Worm (Caenorhabditis elegans) whole organism, late embryonic: ENCODE results near the gene Y57E12AL.2.

Experiments
- C38D4.7 ChIP-seq: fragments of 200-800 bp; sonication (Bioruptor generic); optimal IDR thresholded peaks from 2 replicates; lab custom pipeline; 2018; ENCODE audit warnings: mild to moderate bottlenecking, missing genetic modification characterization, moderate library complexity, missing compliant biosample characterization
- F13H6.1 ChIP-seq: sonication (generic microtip); optimal IDR thresholded peaks from 2 replicates; lab custom pipeline; 2016; ENCODE audit warnings: missing genetic modification characterization, missing compliant biosample characterization
- K02D7.2 ChIP-seq: sonication (generic microtip); optimal IDR thresholded peaks from 2 replicates; lab custom pipeline; 2017; ENCODE audit warnings: mild to moderate bottlenecking, missing genetic modification characterization, missing compliant biosample characterization
- K09A11.1 ChIP-seq: sonication (generic microtip); optimal IDR thresholded peaks from 2 replicates; lab custom pipeline; 2017; ENCODE audit warnings: antibody characterized with exemption, mild to moderate bottlenecking, missing genetic modification characterization, missing compliant biosample characterization; ENCODE audit not compliant: insufficient read depth
- Y22D7AL.16 ChIP-seq: sonication (generic microtip); optimal IDR thresholded peaks from 2 replicates; lab custom pipeline; 2016; ENCODE audit warnings: missing genetic modification characterization, missing compliant biosample characterization
- ahr-1 ChIP-seq: sonication (generic microtip); optimal IDR thresholded peaks from 2 replicates; lab custom pipeline; 2016; ENCODE audit warnings: missing genetic modification characterization, missing compliant biosample characterization
- ceh-14 ChIP-seq: sonication (generic microtip); optimal IDR thresholded peaks from 2 replicates; lab custom pipeline; 2016; ENCODE audit warnings: missing genotype, missing genetic modification characterization, missing compliant biosample characterization
- ceh-18 ChIP-seq: sonication (generic microtip); optimal IDR thresholded peaks from 2 replicates; lab custom pipeline; 2016; ENCODE audit warnings: missing genetic modification characterization, missing compliant biosample characterization
- ceh-19 ChIP-seq: fragments of 200-800 bp; sonication (Bioruptor generic); optimal IDR thresholded peaks from 2 replicates; lab custom pipeline; 2018; ENCODE audit warnings: mild to moderate bottlenecking, missing genetic modification characterization, missing compliant biosample characterization
- ceh-22 ChIP-seq: sonication (generic microtip); optimal IDR thresholded peaks from 2 replicates; lab custom pipeline; 2017; ENCODE audit warnings: missing biosample characterization, missing genetic modification characterization
- ceh-24 ChIP-seq: sonication (generic microtip); optimal IDR thresholded peaks from 2 replicates; lab custom pipeline; 2016; ENCODE audit warnings: mild to moderate bottlenecking, missing genetic modification characterization, missing compliant biosample characterization
- ceh-30 ChIP-seq: fragments of 150-350 bp; optimal IDR thresholded peaks from 2 replicates; lab custom pipeline; 2014; ENCODE audit warnings: missing biosample characterization, missing genetic modification characterization
- che-1 ChIP-seq: sonication (generic microtip); optimal IDR thresholded peaks from 2 replicates; lab custom pipeline; 2016; ENCODE audit warnings: mild to moderate bottlenecking, missing genetic modification characterization, missing compliant biosample characterization
- dve-1 ChIP-seq: sonication (generic microtip); optimal IDR thresholded peaks from 2 replicates; lab custom pipeline; 2017; ENCODE audit warnings: antibody characterized with exemption, mild to moderate bottlenecking, missing genetic modification characterization, missing compliant biosample characterization
- elt-2 ChIP-seq: sonication (generic microtip); optimal IDR thresholded peaks from 2 replicates; lab custom pipeline; 2016; ENCODE audit warnings: missing genetic modification reagents, missing genetic modification characterization, missing compliant biosample characterization
- ets-4 ChIP-seq: sonication (generic microtip); optimal IDR thresholded peaks from 2 replicates; lab custom pipeline; 2016; ENCODE audit warnings: missing genetic modification characterization, missing compliant biosample characterization
- fax-1 ChIP-seq: sonication (generic microtip); optimal IDR thresholded peaks from 2 replicates; lab custom pipeline; 2016; ENCODE audit warnings: missing genotype, missing genetic modification characterization, missing compliant biosample characterization
- fkh-10 ChIP-seq: fragments of 150-350 bp; optimal IDR thresholded peaks from 2 replicates; lab custom pipeline; 2014; ENCODE audit warnings: missing biosample characterization, missing genetic modification reagents, missing genetic modification characterization
- fkh-6 ChIP-seq: sonication (generic microtip); optimal IDR thresholded peaks from 2 replicates; lab custom pipeline; 2016; ENCODE audit warnings: missing genetic modification characterization, missing compliant biosample characterization
- hlh-8 ChIP-seq: sonication (generic microtip); optimal IDR thresholded peaks from 2 replicates; lab custom pipeline; 2016; ENCODE audit warnings: missing genotype, missing genetic modification characterization, missing compliant biosample characterization
- lim-6 ChIP-seq: sonication (generic microtip); optimal IDR thresholded peaks from 2 replicates; lab custom pipeline; 2016; ENCODE audit warnings: missing genetic modification characterization, missing compliant biosample characterization
- mec-3 ChIP-seq: sonication (generic microtip); optimal IDR thresholded peaks from 2 replicates; lab custom pipeline; 2016; ENCODE audit warnings: borderline replicate concordance, missing genetic modification characterization, missing compliant biosample characterization
- nfya-1 ChIP-seq: sonication (generic microtip); optimal IDR thresholded peaks from 2 replicates; lab custom pipeline; 2017; ENCODE audit warnings: missing genetic modification characterization, mild to moderate bottlenecking, missing compliant biosample characterization, antibody characterized with exemption, moderate library complexity
- nhr-232 ChIP-seq: sonication (generic microtip); optimal IDR thresholded peaks from 2 replicates; lab custom pipeline; 2016; ENCODE audit warnings: missing genetic modification characterization, missing compliant biosample characterization
- npax-4 ChIP-seq: sonication (generic microtip); optimal IDR thresholded peaks from 2 replicates; lab custom pipeline; 2016; ENCODE audit warnings: missing genetic modification characterization, missing compliant biosample characterization
- pag-3 ChIP-seq: sonication (generic microtip); optimal IDR thresholded peaks from 2 replicates; lab custom pipeline; 2016; ENCODE audit warnings: missing compliant biosample characterization, missing genetic modification characterization, borderline replicate concordance
- pat-9 ChIP-seq: fragments of 200-800 bp; sonication (Bioruptor generic); optimal IDR thresholded peaks from 2 replicates; lab custom pipeline; 2018; ENCODE audit warnings: mild to moderate bottlenecking, missing genetic modification characterization, moderate library complexity, missing compliant biosample characterization
- pha-2 ChIP-seq: sonication (generic microtip); optimal IDR thresholded peaks from 2 replicates; lab custom pipeline; 2017; ENCODE audit warnings: mild to moderate bottlenecking, missing genetic modification characterization, missing compliant biosample characterization
- pqm-1 ChIP-seq: sonication (generic microtip); optimal IDR thresholded peaks from 2 replicates; lab custom pipeline; 2016; ENCODE audit warnings: missing genetic modification characterization, missing compliant biosample characterization
- pros-1 ChIP-seq: fragments of 150-350 bp; optimal IDR thresholded peaks from 2 replicates; lab custom pipeline; 2014; ENCODE audit warnings: missing biosample characterization, missing genetic modification reagents, missing genetic modification characterization
- ref-2 ChIP-seq: sonication (generic microtip); optimal IDR thresholded peaks from 2 replicates; lab custom pipeline; 2016; ENCODE audit warnings: missing genetic modification characterization, missing compliant biosample characterization
- sdc-2 ChIP-seq: sonication (generic microtip); optimal IDR thresholded peaks from 2 replicates; lab custom pipeline; 2016; ENCODE audit warnings: missing genotype, missing genetic modification characterization, missing compliant biosample characterization
- sox-2 ChIP-seq: fragments of 200-800 bp; sonication (Bioruptor generic); IDR thresholded peaks from 2 replicates; pipeline ENCODE4 v1.3.6; 2022; ENCODE audit warnings: missing genetic modification reagents, missing genetic modification characterization, missing compliant biosample characterization
- tbx-2 ChIP-seq: sonication (generic microtip); optimal IDR thresholded peaks from 2 replicates; lab custom pipeline; 2016; ENCODE audit warnings: missing genetic modification characterization, missing compliant biosample characterization
- tbx-7 ChIP-seq: sonication (generic microtip); optimal IDR thresholded peaks from 2 replicates; lab custom pipeline; 2016; ENCODE audit warnings: missing genotype, missing genetic modification characterization, missing compliant biosample characterization
- ttx-3 ChIP-seq: sonication (generic microtip); optimal IDR thresholded peaks from 2 replicates; lab custom pipeline; 2016; ENCODE audit warnings: missing genetic modification reagents, missing genetic modification characterization, missing compliant biosample characterization
- unc-3 ChIP-seq, 2 experiments: fragments of 200-800 bp in 1 of 2; sonication (Bioruptor generic) in 1 of 2; sonication (generic microtip) in 1 of 2; conservative IDR thresholded peaks in 1 of 2; optimal IDR thresholded peaks in 1 of 2; 2 replicates each; pipeline versions ENCODE4 v1.3.6 to Lab custom; 2016 to 2022; ENCODE audit warnings: missing compliant biosample characterization in 2 of 2, missing genetic modification characterization in 2 of 2, missing genetic modification reagents in 1 of 2
- ztf-16 ChIP-seq: sonication (generic microtip); optimal IDR thresholded peaks from 2 replicates; lab custom pipeline; 2017; ENCODE audit warnings: missing genetic modification characterization, missing compliant biosample characterization

The Y57E12AL.2 gene

ce11 chrV:7021772-7022171 is 36.1 kb upstream of the Y57E12AL.2 start, which contains the start of gene F20A1.4:
TSS of gene F20A1.4 (minus strand) at chrV:7021872.
- TF ChIP-seq ceh-22 (no peak), ets-4 (tag; lab: Kevin White, UChicago) (no peak), Y22D7AL.16 (tag; lab: Kevin White, UChicago) (no peak), pag-3 (tag; lab: Kevin White, UChicago) (no peak), F13H6.1 (tag; lab: Kevin White, UChicago) (no peak), pros-1 (no peak), fkh-10 (GFP tag; lab: Kevin White, UChicago) (no peak), dve-1 (tag; lab: Kevin White, UChicago) (no peak), tbx-7 (tag; lab: Kevin White, UChicago) (no peak), fkh-6 (tag; lab: Kevin White, UChicago) (no peak), ref-2 (no peak), tbx-2 (tag; lab: Kevin White, UChicago) (no peak), C38D4.7 (GFP tag; lab: Kevin White, UChicago) (no peak), pha-2 (no peak), lim-6 (tag; lab: Kevin White, UChicago) (no peak), ceh-19 (GFP tag; lab: Kevin White, UChicago) (no peak), fax-1 (tag; lab: Kevin White, UChicago) (no peak), sox-2 (GFP tag; lab: Robert Waterston, UW) (no peak), K09A11.1 (tag; lab: Kevin White, UChicago) (no peak)

ce11 chrV:7022981-7023380 is 34.9 kb upstream of the Y57E12AL.2 start:
- TF ChIP-seq ztf-16 (tag; lab: Kevin White, UChicago): no peak
- no peak for TF ChIP-seq ceh-18
- TF ChIP-seq fkh-10 (GFP tag; lab: Kevin White, UChicago): no peak
- no peak for TF ChIP-seq pqm-1 (tag; lab: Kevin White, UChicago)
- no peak for TF ChIP-seq unc-3 (GFP tag; conservative IDR thresholded peaks at IDR 0.05; lab: Robert Waterston, UW)
- no peak for TF ChIP-seq unc-3 (tag; optimal IDR thresholded peaks at IDR 0.05; lab: Kevin White, UChicago)
- no peak for TF ChIP-seq hlh-8
- no peak for TF ChIP-seq elt-2 (tag; lab: Kevin White, UChicago)
- TF ChIP-seq K02D7.2 (tag; lab: Kevin White, UChicago): no peak
- TF ChIP-seq ahr-1 (tag; lab: Kevin White, UChicago): no peak
- TF ChIP-seq nhr-232 (tag; lab: Kevin White, UChicago): no peak
- no peak for TF ChIP-seq ets-4 (tag; lab: Kevin White, UChicago)
- TF ChIP-seq ceh-14 (tag; lab: Kevin White, UChicago): no peak
- no peak for TF ChIP-seq K09A11.1 (tag; lab: Kevin White, UChicago)
- TF ChIP-seq ttx-3 (tag; lab: Kevin White, UChicago): no peak

ce11 chrV:7027055-7027454 is 30.8 kb upstream of the Y57E12AL.2 start, which contains the start of gene F20A1.6:
TSS of gene F20A1.6 (minus strand) at chrV:7027155.
- no peak for TF ChIP-seq ceh-14 (tag; lab: Kevin White, UChicago)
- no peak for TF ChIP-seq npax-4
- TF ChIP-seq unc-3 (GFP tag; conservative IDR thresholded peaks at IDR 0.05; lab: Robert Waterston, UW): no peak
- TF ChIP-seq unc-3 (tag; optimal IDR thresholded peaks at IDR 0.05; lab: Kevin White, UChicago): no peak
- TF ChIP-seq ets-4 (tag; lab: Kevin White, UChicago): no peak
- no peak for TF ChIP-seq F13H6.1 (tag; lab: Kevin White, UChicago)
- TF ChIP-seq ceh-24 (tag; lab: Kevin White, UChicago): no peak
- no peak for TF ChIP-seq che-1 (tag; lab: Kevin White, UChicago)
- no peak for TF ChIP-seq C38D4.7 (GFP tag; lab: Kevin White, UChicago)
- no peak for TF ChIP-seq nhr-232 (tag; lab: Kevin White, UChicago)
- no peak for TF ChIP-seq dve-1 (tag; lab: Kevin White, UChicago)
- TF ChIP-seq ceh-30 (tag; lab: Kevin White, UChicago): no peak

ce11 chrV:7036475-7036874 is 21.4 kb upstream of the Y57E12AL.2 start, which contains the start of gene twk-11:
TSS of gene twk-11 (minus strand) at chrV:7036575.
- TF ChIP-seq sdc-2 (no peak), fax-1 (tag; lab: Kevin White, UChicago) (no peak), K02D7.2 (tag; lab: Kevin White, UChicago) (no peak), ceh-18 (no peak), ref-2 (no peak), pat-9 (no peak), nfya-1 (no peak), mec-3 (tag; lab: Kevin White, UChicago) (no peak), ceh-19 (GFP tag; lab: Kevin White, UChicago) (no peak), ceh-24 (tag; lab: Kevin White, UChicago) (no peak), sox-2 (GFP tag; lab: Robert Waterston, UW) (no peak), pqm-1 (tag; lab: Kevin White, UChicago) (no peak)
